Worm (Caenorhabditis elegans): ENCODE measurements around the gene gln-2.

ce11 chrIII:9984604-9985003 is 40.0 kb upstream of the gln-2 start:
- TF ChIP-seq F13H6.1 (tag; optimal IDR thresholded peaks at IDR 0.05) (no peak), hlh-30 (tag; optimal IDR thresholded peaks at IDR 0.05; ENCODE audit: insufficient read depth) (no peak), unc-55 (GFP tag; optimal IDR thresholded peaks at IDR 0.05) (no peak), che-1 (tag; optimal IDR thresholded peaks at IDR 0.05) (no peak), nfya-1 (tag; optimal IDR thresholded peaks at IDR 0.05) (no peak), ahr-1 (tag; optimal IDR thresholded peaks at IDR 0.05) (no peak), hlh-6 (tag; optimal IDR thresholded peaks at IDR 0.05) (no peak), hlh-8 (tag; optimal IDR thresholded peaks at IDR 0.05) (no peak), mec-3 (tag; optimal IDR thresholded peaks at IDR 0.05; ENCODE audit: borderline replicate concordance) (no peak), ceh-9 (tag; optimal IDR thresholded peaks at IDR 0.05) (no peak), tbx-2 (tag; optimal IDR thresholded peaks at IDR 0.05) (no peak)
